Fruit fly (Drosophila melanogaster) whole organism: ENCODE data around the gene Msp300.

Experiments
- Dll ChIP-seq: fragments of >200 bp; optimal IDR thresholded peaks from 2 replicates; lab custom pipeline; 2017
- psq ChIP-seq: fragments of >200 bp; optimal IDR thresholded peaks from 2 replicates; lab custom pipeline; 2017
- usp ChIP-seq: fragments of >200 bp; optimal IDR thresholded peaks from 2 replicates; lab custom pipeline; 2017; ENCODE audit warnings: missing biosample characterization, missing genetic modification characterization, mixed read lengths

dm6 chr2L:5223317-5223716, 122.6 kb downstream of the Msp300 start:
- TF ChIP-seq psq (lab: Kevin White, UChicago) (no peak), usp (GFP tag; lab: Kevin White, UChicago) (no peak), Dll (lab: Kevin White, UChicago) (no peak)
